Worm (Caenorhabditis elegans): ENCODE measurements around the gene Y81G3A.2.

Gene Y81G3A.2

DNA sequence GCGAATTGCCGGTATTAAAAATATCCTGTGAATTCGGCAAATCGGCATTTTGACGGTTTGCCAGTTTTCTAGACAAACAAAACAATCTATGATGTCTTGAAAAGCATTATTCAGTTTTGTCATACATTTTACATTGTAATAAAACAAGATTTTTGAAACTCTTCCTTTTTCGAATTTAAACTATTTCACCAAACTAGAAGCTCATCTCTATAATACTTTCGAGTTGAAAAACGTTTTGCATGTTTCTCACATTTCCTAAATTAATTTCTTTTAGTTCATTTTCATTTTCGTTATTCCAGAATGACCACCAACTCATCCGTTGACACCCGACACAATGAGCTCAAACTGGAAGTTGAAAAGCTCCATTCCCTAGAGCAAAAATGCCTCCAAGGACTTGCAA is 48.9 kb downstream of the Y81G3A.2 start, which contains the start of gene F29C12.6:
F29C12.6 (plus strand) TSS at position 301 of the 400 bp plus-strand sequence.
- no peak for TF ChIP-seq egl-27 (tag; optimal IDR thresholded peaks at IDR 0.05)
- no peak for TF ChIP-seq Y116A8C.19 (tag; optimal IDR thresholded peaks at IDR 0.05; ENCODE audit: borderline replicate concordance)
- no peak for TF ChIP-seq hlh-4 (tag; optimal IDR thresholded peaks at IDR 0.05)
- no peak for TF ChIP-seq zag-1 (tag; optimal IDR thresholded peaks at IDR 0.05)
- TF ChIP-seq fkh-10 (GFP tag; optimal IDR thresholded peaks at IDR 0.05): no peak
- no peak for TF ChIP-seq C04F5.9 (tag; optimal IDR thresholded peaks at IDR 0.05)
- no peak for TF ChIP-seq blmp-1 (tag; optimal IDR thresholded peaks at IDR 0.05)
- no peak for TF ChIP-seq nhr-77 (tag; optimal IDR thresholded peaks at IDR 0.05)
- no peak for TF ChIP-seq sup-37 (GFP tag; optimal IDR thresholded peaks at IDR 0.05)
- no peak for TF ChIP-seq dsc-1 (tag; optimal IDR thresholded peaks at IDR 0.05)
- no peak for TF ChIP-seq lin-13 (GFP tag; optimal IDR thresholded peaks at IDR 0.05)
- no peak for TF ChIP-seq grh-1 (GFP tag; IDR thresholded peaks at IDR 0.05)
- TF ChIP-seq alr-1 (tag; optimal IDR thresholded peaks at IDR 0.05; ENCODE audit: borderline replicate concordance): no peak
- no peak for TF ChIP-seq lin-14 (GFP tag; optimal IDR thresholded peaks at IDR 0.05)

DNA sequence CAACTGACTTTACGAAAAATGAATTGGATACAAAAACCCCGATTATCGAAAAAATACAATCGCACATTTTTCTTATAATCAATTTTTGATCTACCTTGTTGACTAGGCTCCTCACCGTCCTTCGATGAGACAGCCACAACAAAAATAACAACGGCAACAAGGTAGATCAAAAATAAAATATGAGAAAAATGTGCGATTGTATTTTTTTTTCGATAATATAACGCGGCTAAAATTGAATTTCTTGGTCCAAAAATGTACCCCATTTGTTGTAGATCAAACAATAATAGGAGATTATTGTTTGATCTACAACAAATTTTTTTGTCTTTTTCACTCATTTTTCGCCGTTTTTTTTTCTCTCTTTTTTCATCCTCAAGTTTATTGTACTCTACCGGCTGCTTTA is 49.9 kb downstream of the Y81G3A.2 start:
- TF ChIP-seq alr-1 (tag; optimal IDR thresholded peaks at IDR 0.05; ENCODE audit: borderline replicate concordance) (no peak), aly-2 (tag; optimal IDR thresholded peaks at IDR 0.05) (no peak), sup-37 (GFP tag; optimal IDR thresholded peaks at IDR 0.05) (no peak), egl-13 (tag; optimal IDR thresholded peaks at IDR 0.05) (no peak), fkh-4 (tag; optimal IDR thresholded peaks at IDR 0.05; ENCODE audit: borderline replicate concordance) (no peak), dsc-1 (tag; optimal IDR thresholded peaks at IDR 0.05) (no peak), isw-1 (GFP tag; IDR thresholded peaks at IDR 0.05) (no peak), hlh-17 (GFP tag; optimal IDR thresholded peaks at IDR 0.05; ENCODE audit: borderline replicate concordance) (no peak), pax-3 (tag; optimal IDR thresholded peaks at IDR 0.05) (no peak)
